Worm (Caenorhabditis elegans) whole organism, early embryonic: ENCODE data around the gene F02D10.2.

Source experiments
- B0310.2 ChIP-seq: sonication (generic microtip); optimal IDR thresholded peaks from 2 replicates; lab custom pipeline; 2016; ENCODE audit warnings: mild to moderate bottlenecking, missing genetic modification characterization, missing compliant biosample characterization
- F13C5.2 ChIP-seq: sonication (generic microtip); optimal IDR thresholded peaks from 2 replicates; lab custom pipeline; 2017; ENCODE audit warnings: mild to moderate bottlenecking, missing genetic modification characterization, inconsistent platforms, missing compliant biosample characterization
- aly-1 ChIP-seq: sonication (generic microtip); optimal IDR thresholded peaks from 2 replicates; lab custom pipeline; 2016; ENCODE audit warnings: missing genetic modification characterization, missing compliant biosample characterization
- ama-1 ChIP-seq: fragments of 150-350 bp; optimal IDR thresholded peaks from 2 replicates; lab custom pipeline; 2014
- ceh-13 ChIP-seq: fragments of 200-800 bp; sonication (Bioruptor generic); optimal IDR thresholded peaks from 2 replicates; lab custom pipeline; 2018; ENCODE audit warnings: mild to moderate bottlenecking, missing genetic modification characterization, missing compliant biosample characterization
- ceh-36 ChIP-seq: sonication (generic microtip); optimal IDR thresholded peaks from 2 replicates; lab custom pipeline; 2016; ENCODE audit warnings: missing genetic modification characterization, inconsistent platforms, missing compliant biosample characterization
- ets-7 ChIP-seq: sonication (generic microtip); optimal IDR thresholded peaks from 2 replicates; lab custom pipeline; 2016; ENCODE audit warnings: missing genotype, missing genetic modification characterization, missing compliant biosample characterization
- flt-1 ChIP-seq: fragments of 200-800 bp; sonication (Bioruptor generic); IDR thresholded peaks from 2 replicates; pipeline ENCODE4 v1.3.6; 2022; ENCODE audit warnings: missing genetic modification characterization, missing compliant biosample characterization
- hmbx-1 ChIP-seq: sonication (generic microtip); optimal IDR thresholded peaks from 2 replicates; lab custom pipeline; 2016; ENCODE audit warnings: mild to moderate bottlenecking, missing genetic modification characterization, missing compliant biosample characterization
- hmg-4 ChIP-seq: fragments of 200-800 bp; sonication (Bioruptor generic); optimal IDR thresholded peaks from 2 replicates; lab custom pipeline; 2018; ENCODE audit warnings: mild to moderate bottlenecking, missing genetic modification characterization, missing compliant biosample characterization
- hnd-1 ChIP-seq: sonication (generic microtip); optimal IDR thresholded peaks from 2 replicates; lab custom pipeline; 2016; ENCODE audit warnings: missing genetic modification characterization, missing compliant biosample characterization
- pes-1 ChIP-seq: fragments of 200-800 bp; sonication (Bioruptor generic); IDR thresholded peaks from 2 replicates; pipeline ENCODE4 v1.3.6; 2022; ENCODE audit warnings: missing genetic modification reagents, missing genetic modification characterization, missing compliant biosample characterization
- scrt-1 ChIP-seq: fragments of 200-800 bp; sonication (Bioruptor generic); IDR thresholded peaks from 2 replicates; pipeline ENCODE4 v1.3.6; 2022; ENCODE audit warnings: missing genetic modification characterization, missing compliant biosample characterization
- sea-1 ChIP-seq: fragments of 200-800 bp; sonication (Bioruptor generic); conservative IDR thresholded peaks from 2 replicates; pipeline ENCODE4 v1.3.6; 2022; ENCODE audit warnings: missing genetic modification characterization, missing compliant biosample characterization
- tbx-11 ChIP-seq: fragments of 200-800 bp; sonication (Bioruptor generic); IDR thresholded peaks from 2 replicates; pipeline ENCODE4 v1.3.6; 2022; ENCODE audit warnings: missing genetic modification characterization, missing compliant biosample characterization
- tbx-37 ChIP-seq: fragments of 200-800 bp; sonication (Bioruptor generic); conservative IDR thresholded peaks from 2 replicates; pipeline ENCODE4 v1.3.6; 2022; ENCODE audit warnings: missing genetic modification reagents, missing genetic modification characterization, missing compliant biosample characterization
- tra-4 ChIP-seq: sonication (generic microtip); optimal IDR thresholded peaks from 2 replicates; lab custom pipeline; 2017; ENCODE audit warnings: missing genetic modification characterization, missing compliant biosample characterization

Gene F02D10.2

ce11 chrX:13462519-13462918 is 1.2 kb downstream of the F02D10.2 start, which contains the start of gene F02D10.3:
Gene F02D10.3 (minus strand): TSS chrX:13462619.
- TF ChIP-seq tbx-11 (GFP tag; lab: Robert Waterston, UW) (no peak), ceh-36 (no peak), flt-1 (no peak)

DNA sequence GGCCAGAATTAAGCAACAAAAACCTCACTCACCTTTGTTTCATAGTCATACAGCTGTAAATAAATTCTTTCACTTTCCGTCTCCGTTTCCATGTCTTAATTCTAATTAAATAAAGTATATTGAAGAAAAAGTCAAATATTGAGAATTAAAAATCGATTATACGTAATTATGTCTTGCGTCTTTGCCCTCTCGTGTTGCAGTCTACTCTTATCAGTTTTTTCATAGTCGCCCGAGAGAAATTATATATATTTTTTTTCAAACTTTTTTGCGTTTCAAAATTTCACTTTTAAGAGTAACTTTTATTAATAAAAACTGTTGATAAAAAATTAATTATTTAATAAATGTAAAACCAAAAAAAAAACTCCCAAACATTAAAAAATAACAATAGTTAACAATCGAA is 7.3 kb downstream of the F02D10.2 start, which contains the start of gene flr-1:
flr-1 (minus strand) TSS at position 101 of the 400 bp plus-strand sequence.
- TF ChIP-seq ama-1 (no peak), hmbx-1 (tag; lab: Kevin White, UChicago) (no peak), hmg-4 (GFP tag; lab: Kevin White, UChicago) (no peak), aly-1 (tag; lab: Kevin White, UChicago) (no peak), scrt-1 (GFP tag; lab: Robert Waterston, UW) (no peak), tra-4 (tag; lab: Kevin White, UChicago) (no peak), F13C5.2 (tag; lab: Kevin White, UChicago) (no peak), ceh-36 (no peak), pes-1 (GFP tag; lab: Robert Waterston, UW) (no peak), hnd-1 (tag; lab: Kevin White, UChicago) (no peak), sea-1 (GFP tag; lab: Robert Waterston, UW) (no peak), ets-7 (no peak), B0310.2 (tag; lab: Kevin White, UChicago) (no peak), ceh-13 (GFP tag; lab: Kevin White, UChicago) (no peak), tbx-37 (GFP tag; lab: Robert Waterston, UW) (no peak), flt-1 (no peak), tbx-11 (GFP tag; lab: Robert Waterston, UW) (no peak)

DNA sequence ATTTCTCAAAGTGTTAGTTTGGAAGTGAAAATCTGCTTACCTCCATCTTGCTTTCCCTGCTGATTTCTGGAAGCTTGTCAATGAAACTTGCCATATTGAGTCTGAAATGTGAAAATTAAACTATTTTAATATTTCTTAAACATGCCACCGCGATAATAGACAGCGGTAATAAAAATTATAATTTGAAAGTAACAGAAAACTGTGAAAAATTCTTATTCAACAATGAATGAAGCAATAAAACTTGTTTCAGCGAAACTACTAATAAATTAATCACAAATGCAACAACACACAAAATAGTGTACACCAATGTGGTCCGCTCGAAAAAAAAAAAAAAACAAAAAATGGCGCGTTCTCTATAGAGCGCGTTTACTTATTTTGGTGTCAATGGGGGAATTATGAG is 12.1 kb downstream of the F02D10.2 start, which contains the start of gene F02D10.6:
F02D10.6 (minus strand) TSS at position 101 of the 400 bp plus-strand sequence.
- TF ChIP-seq pes-1 (GFP tag; lab: Robert Waterston, UW) (no peak), ama-1 (no peak), scrt-1 (GFP tag; lab: Robert Waterston, UW) (no peak), tbx-11 (GFP tag; lab: Robert Waterston, UW) (no peak), aly-1 (tag; lab: Kevin White, UChicago) (no peak), hmg-4 (GFP tag; lab: Kevin White, UChicago) (no peak), tbx-37 (GFP tag; lab: Robert Waterston, UW) (no peak), ceh-36 (no peak), hmbx-1 (tag; lab: Kevin White, UChicago) (no peak), ceh-13 (GFP tag; lab: Kevin White, UChicago) (no peak)

ce11 chrX:13448665-13449099 is 15.0 kb downstream of the F02D10.2 start:
- TF ChIP-seq ets-7 (peak; percentile 13), tbx-37 (GFP tag; lab: Robert Waterston, UW) (peak; percentile 55), ceh-36 (peak; percentile 76), aly-1 (tag; lab: Kevin White, UChicago) (peak; percentile 79), hmbx-1 (tag; lab: Kevin White, UChicago) (peak; percentile 23), sea-1 (GFP tag; lab: Robert Waterston, UW) (0 out of 2 replicates have a peak, but pooled peaks have one; percentile 41), hnd-1 (tag; lab: Kevin White, UChicago) (peak; percentile 48), F13C5.2 (tag; lab: Kevin White, UChicago) (peak; percentile 84), tbx-11 (GFP tag; lab: Robert Waterston, UW) (0 out of 2 replicates have a peak, but pooled peaks have one; percentile 61), ceh-13 (GFP tag; lab: Kevin White, UChicago) (peak; percentile 64), pes-1 (GFP tag; lab: Robert Waterston, UW) (peak; percentile 85), scrt-1 (GFP tag; lab: Robert Waterston, UW) (peak; percentile 75)

DNA sequence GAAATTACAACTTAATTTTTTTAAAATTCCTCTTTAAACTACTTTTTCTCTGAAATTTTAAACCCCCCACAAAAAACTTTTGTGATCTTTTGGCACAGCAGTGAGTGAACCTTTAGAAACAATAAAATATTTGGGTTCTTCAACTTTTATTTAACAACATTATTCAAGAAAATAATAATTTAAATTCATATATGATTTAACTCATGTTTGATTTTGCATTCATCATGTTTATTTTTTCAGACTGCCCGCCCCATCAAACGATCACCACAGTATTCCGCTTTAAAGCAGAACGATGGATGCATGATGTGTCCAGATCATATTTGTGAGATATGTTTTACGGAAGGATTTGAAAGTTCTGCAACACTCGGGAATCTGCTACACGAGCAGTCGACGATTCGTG is 17.3 kb downstream of the F02D10.2 start, which contains the start of gene set-8:
set-8 (plus strand) TSS at position 301 of the 400 bp plus-strand sequence.
- TF ChIP-seq ceh-13 (GFP tag; lab: Kevin White, UChicago) (no peak), hmbx-1 (tag; lab: Kevin White, UChicago) (no peak), ama-1 (no peak), B0310.2 (tag; lab: Kevin White, UChicago) (no peak), hnd-1 (tag; lab: Kevin White, UChicago) (no peak), F13C5.2 (tag; lab: Kevin White, UChicago) (no peak), aly-1 (tag; lab: Kevin White, UChicago) (no peak), pes-1 (GFP tag; lab: Robert Waterston, UW) (no peak)

DNA sequence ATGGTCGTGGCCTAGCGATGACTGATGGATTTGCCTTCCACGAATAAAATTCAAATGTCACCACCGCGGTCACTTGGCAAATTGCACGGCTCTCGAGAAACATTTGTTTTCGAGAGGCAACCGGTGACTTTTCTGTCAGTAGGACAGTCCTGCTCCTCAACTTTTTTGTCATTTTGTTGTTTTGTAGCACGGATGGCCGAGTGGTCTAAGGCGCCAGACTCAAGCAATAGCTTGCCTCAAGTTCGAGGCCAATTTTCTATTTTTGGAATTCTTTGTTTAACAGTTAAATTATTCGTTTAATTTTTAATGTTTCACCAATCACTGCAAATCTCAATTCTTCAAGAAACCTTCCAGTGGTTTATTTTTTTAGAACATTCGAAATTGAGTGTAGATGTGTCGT is 19.4 kb downstream of the F02D10.2 start:
- TF ChIP-seq tra-4 (tag; lab: Kevin White, UChicago): no peak
- no peak for TF ChIP-seq flt-1
- no peak for TF ChIP-seq hnd-1 (tag; lab: Kevin White, UChicago)
- no peak for TF ChIP-seq ets-7
- no peak for TF ChIP-seq B0310.2 (tag; lab: Kevin White, UChicago)
- no peak for TF ChIP-seq ceh-36
- TF ChIP-seq aly-1 (tag; lab: Kevin White, UChicago): no peak

ce11 chrX:13443283-13443682 is 20.4 kb downstream of the F02D10.2 start:
- no peak for TF ChIP-seq tbx-37 (GFP tag; lab: Robert Waterston, UW)
- no peak for TF ChIP-seq scrt-1 (GFP tag; lab: Robert Waterston, UW)
- no peak for TF ChIP-seq tbx-11 (GFP tag; lab: Robert Waterston, UW)
- TF ChIP-seq ceh-13 (GFP tag; lab: Kevin White, UChicago): no peak
- no peak for TF ChIP-seq ama-1
- no peak for TF ChIP-seq ets-7
- TF ChIP-seq hmg-4 (GFP tag; lab: Kevin White, UChicago): no peak
- no peak for TF ChIP-seq pes-1 (GFP tag; lab: Robert Waterston, UW)
- TF ChIP-seq F13C5.2 (tag; lab: Kevin White, UChicago): no peak
- TF ChIP-seq flt-1: no peak
- TF ChIP-seq hmbx-1 (tag; lab: Kevin White, UChicago): no peak
- no peak for TF ChIP-seq tra-4 (tag; lab: Kevin White, UChicago)
- no peak for TF ChIP-seq aly-1 (tag; lab: Kevin White, UChicago)
- no peak for TF ChIP-seq hnd-1 (tag; lab: Kevin White, UChicago)
- no peak for TF ChIP-seq ceh-36
- no peak for TF ChIP-seq B0310.2 (tag; lab: Kevin White, UChicago)
- TF ChIP-seq sea-1 (GFP tag; lab: Robert Waterston, UW): no peak
